Worm (Caenorhabditis elegans): ENCODE data around the gene R02D1.2.
"Not testable (repeated sequence)": the region's sequence is repeated elsewhere in the genome, so short reads cannot be mapped to it uniquely, and the experiment has no call there.

Gene R02D1.2

ce11 chrV:4273372-4273771 is 49.2 kb downstream of the R02D1.2 start:
- TF ChIP-seq unc-62 (GFP tag; optimal IDR thresholded peaks at IDR 0.05), result no peak

DNA sequence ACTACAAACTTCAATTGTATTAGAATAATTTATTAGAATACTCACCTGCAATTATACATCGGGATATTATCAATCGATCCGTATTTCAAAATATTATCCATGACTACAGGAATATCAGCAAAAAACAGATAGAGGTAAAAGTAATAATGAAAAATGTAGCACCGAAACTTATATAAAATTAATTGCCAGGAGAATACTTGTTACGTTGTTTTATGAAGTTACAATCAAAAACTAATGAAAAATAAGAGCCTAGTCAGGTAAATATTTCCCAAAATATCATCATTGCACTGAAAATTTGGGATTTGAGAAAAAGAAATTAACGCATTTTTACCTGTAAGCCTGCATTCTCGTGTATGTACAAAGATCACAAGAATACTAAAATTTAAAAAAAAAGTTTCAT is 51.3 kb downstream of the R02D1.2 start, which contains the start of gene srt-38:
Gene srt-38 (minus strand): TSS at position 101 of the 400 bp plus-strand sequence.
- TF ChIP-seq unc-62 (GFP tag; optimal IDR thresholded peaks at IDR 0.05), result not testable (repeated sequence)
